Fruit fly (Drosophila melanogaster) S2 (cell line): ENCODE measurements around the gene dUTPase.

ENCODE experiments used
- CG8478 ChIP-seq: fragments of >200 bp; optimal IDR thresholded peaks from 2 replicates; lab custom pipeline; 2018
- CTCF ChIP-seq, 2 experiments: fragments of >200 bp; optimal IDR thresholded peaks; 2 replicates each; lab custom pipeline; 2018

DNA sequence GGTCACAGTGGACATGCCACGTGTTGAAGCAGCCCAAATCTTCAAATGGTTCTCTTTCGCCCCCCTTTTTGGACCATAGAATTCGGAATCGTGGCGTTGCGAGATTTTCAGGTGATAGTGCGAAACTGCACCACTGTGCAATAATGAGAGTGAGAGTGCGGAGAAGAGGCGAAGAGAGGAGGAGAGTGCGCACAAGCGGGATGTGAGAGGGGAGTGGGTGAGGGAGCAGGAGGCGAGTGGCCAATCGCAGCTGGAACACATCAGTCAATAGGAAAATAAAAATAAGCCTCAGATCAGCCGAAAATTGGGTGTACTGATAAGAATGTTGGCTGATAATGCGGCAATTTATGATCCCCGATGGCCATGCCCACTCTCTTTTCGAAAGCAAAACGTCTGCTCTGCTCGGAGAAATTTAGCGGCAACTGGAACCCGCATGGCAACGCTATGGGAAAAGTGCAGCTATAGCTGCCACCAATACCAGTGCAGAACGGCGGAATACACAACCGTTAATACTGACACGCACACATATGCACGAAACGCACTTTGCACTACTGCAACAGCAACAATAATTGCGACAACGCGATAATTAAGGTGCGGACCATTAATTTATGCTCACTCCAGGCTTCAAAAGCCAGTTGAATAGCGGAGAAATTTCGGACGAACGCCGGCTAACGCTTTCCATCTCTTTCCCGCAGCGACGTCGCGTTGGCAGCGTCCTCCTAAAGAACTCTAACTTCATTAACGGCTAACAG, 43.7 kb upstream of the dUTPase start:
- no peak for TF ChIP-seq CG8478 (lab: Kevin White, UChicago)
- TF ChIP-seq CTCF (optimal IDR thresholded peaks at IDR 0.05; lab: Kevin White, UChicago): no peak
